Comparison of ENCODE assay signal across 3 fruit fly cellular contexts in the genomic region with DNA sequence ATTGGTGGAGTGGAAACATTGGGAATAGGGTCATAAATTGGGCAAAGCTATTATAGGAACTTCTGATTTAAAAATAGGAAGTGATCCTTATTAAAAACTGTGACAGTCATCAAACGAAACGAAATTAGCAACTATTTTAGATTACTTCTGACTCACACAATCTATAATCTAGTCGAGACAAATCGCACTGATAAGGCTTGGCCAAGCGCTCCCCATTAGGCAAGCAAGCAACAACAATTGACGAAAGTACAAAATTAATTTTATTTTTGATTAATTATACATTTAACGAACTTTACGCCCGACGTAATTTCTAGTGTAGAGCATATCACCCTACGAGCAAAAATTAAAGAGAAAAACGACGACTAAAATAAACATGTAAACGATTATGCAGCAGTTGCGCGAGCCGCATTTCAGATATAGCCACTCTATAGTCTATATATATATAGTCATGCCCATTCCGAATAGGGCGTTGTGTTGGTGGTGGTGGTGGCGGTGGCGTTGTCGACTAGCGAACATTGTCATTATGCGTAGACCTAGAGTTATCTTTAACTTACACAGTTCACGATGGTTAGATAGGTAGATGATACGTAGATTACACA.
TF ChIP-seq lines count a peak whose summit lies in the region.

Gene Ir25a, minus strand, starts transcription at position 210 of the 599 bp plus-strand sequence.

- TF ChIP-seq CTCF in whole organism, embryonic (GFP tag; optimal IDR thresholded peaks at IDR 0.05; lab: Kevin White, UChicago), result no peak

TF ChIP-seq in whole organism, adult, 20 proteins besides CTCF, POLR2A, EP300 and RAD21:
- peak; percentile 96 for TF ChIP-seq kay (GFP tag; lab: Kevin White, UChicago; ENCODE audit: borderline replicate concordance)
- no peak for TF ChIP-seq cnc (optimal IDR thresholded peaks at IDR 0.05; lab: Kevin White, UChicago)

TF ChIP-seq in whole organism, embryonic, 481 proteins besides CTCF, POLR2A, EP300 and RAD21:
- TF ChIP-seq CG2875 (GFP tag; optimal IDR thresholded peaks at IDR 0.05; lab: Kevin White, UChicago) (no peak), CG10209 (GFP tag; optimal IDR thresholded peaks at IDR 0.05; lab: Kevin White, UChicago) (no peak), slbo (GFP tag; IDR thresholded peaks at IDR 0.05; lab: Robert Waterston, UW) (no peak), CG8281 (tag; optimal IDR thresholded peaks at IDR 0.05; lab: Kevin White, UChicago) (no peak), HmgZ (tag; optimal IDR thresholded peaks at IDR 0.05; lab: Kevin White, UChicago) (no peak), Rfx (GFP tag; IDR thresholded peaks at IDR 0.05; lab: Robert Waterston, UW) (no peak), sug (tag; optimal IDR thresholded peaks at IDR 0.05; lab: Kevin White, UChicago) (peak; percentile 20), exex (tag; optimal IDR thresholded peaks at IDR 0.05; lab: Kevin White, UChicago) (peak; percentile 80), vvl (GFP tag; IDR thresholded peaks at IDR 0.05; lab: Robert Waterston, UW) (no peak), scrt (GFP tag; optimal IDR thresholded peaks at IDR 0.05; lab: Kevin White, UChicago) (no peak), Awh (GFP tag; IDR thresholded peaks at IDR 0.05; lab: Robert Waterston, UW) (no peak), CG8359 (GFP tag; optimal IDR thresholded peaks at IDR 0.05; lab: Kevin White, UChicago; ENCODE audit: borderline replicate concordance) (no peak), Med (GFP tag; lab: Kevin White, UChicago) (peak; percentile 58), abd-A (tag; optimal IDR thresholded peaks at IDR 0.05; lab: Kevin White, UChicago) (no peak), CG15514 (GFP tag; optimal IDR thresholded peaks at IDR 0.05; lab: Kevin White, UChicago) (no peak), tgo (GFP tag; IDR thresholded peaks at IDR 0.05; lab: Robert Waterston, UW) (no peak), Pdp1 (GFP tag; optimal IDR thresholded peaks at IDR 0.05; lab: Kevin White, UChicago) (peak in 1 of 2 experiments; percentile 71), CG14710 (tag; optimal IDR thresholded peaks at IDR 0.05; lab: Kevin White, UChicago) (no peak)
TF ChIP-seq in whole organism, embryonic: peak in this region for 4.

TF ChIP-seq in whole organism, prepupa, 60 proteins besides CTCF, POLR2A, EP300 and RAD21:
- TF ChIP-seq Smox (GFP tag; optimal IDR thresholded peaks at IDR 0.05; lab: Kevin White, UChicago) (no peak), Eip78C (GFP tag; lab: Kevin White, UChicago) (peak; percentile 6)
